Fruit fly (Drosophila melanogaster) whole organism, pupa: ENCODE data around the gene Girdin.
A peak's percentile ranks its signal among the peaks of the same experiment; 100 is the strongest.

Source experiments
- CG10348 ChIP-seq: fragments of 200-800 bp; sonication (Bioruptor generic); IDR thresholded peaks from 2 replicates; pipeline ENCODE4 v1.3.6; 2022; ENCODE audit warnings: missing biosample characterization, missing genetic modification characterization
- CG12605 ChIP-seq: fragments of 200-800 bp; sonication (Bioruptor generic); IDR thresholded peaks from 2 replicates; pipeline ENCODE4 v1.3.6; 2022; ENCODE audit warnings: missing biosample characterization, missing genetic modification characterization
- CG13204 ChIP-seq: fragments of 200-800 bp; sonication (Bioruptor generic); optimal IDR thresholded peaks from 2 replicates; lab custom pipeline; 2018; ENCODE audit warnings: missing biosample characterization, mild to moderate bottlenecking, missing genetic modification characterization, moderate library complexity
- CG14655 ChIP-seq: fragments of 200-800 bp; sonication (Bioruptor generic); optimal IDR thresholded peaks from 3 replicates; lab custom pipeline; 2017; ENCODE audit warnings: mild to moderate bottlenecking, missing biosample characterization, missing genetic modification reagents, missing genetic modification characterization
- CG15710 ChIP-seq: fragments of 200-800 bp; sonication (Bioruptor generic); optimal IDR thresholded peaks from 2 replicates; lab custom pipeline; 2018; ENCODE audit warnings: missing biosample characterization, mild to moderate bottlenecking, missing genetic modification characterization, moderate library complexity
- CG17806 ChIP-seq: fragments of 200-800 bp; sonication (Bioruptor generic); optimal IDR thresholded peaks from 2 replicates; lab custom pipeline; 2018; ENCODE audit warnings: missing biosample characterization, mild to moderate bottlenecking, missing genetic modification characterization, moderate library complexity
- CG32121 ChIP-seq: fragments of 200-800 bp; sonication (Bioruptor generic); IDR thresholded peaks from 2 replicates; pipeline ENCODE4 v1.3.6; 2022; ENCODE audit warnings: missing biosample characterization, missing genetic modification characterization
- CG34367 ChIP-seq: fragments of 200-800 bp; sonication (Bioruptor generic); optimal IDR thresholded peaks from 2 replicates; lab custom pipeline; 2018; ENCODE audit warnings: missing biosample characterization, mild to moderate bottlenecking, missing genetic modification characterization
- CG4496 ChIP-seq: fragments of 200-800 bp; sonication (Bioruptor generic); IDR thresholded peaks from 3 replicates; pipeline ENCODE4 v1.3.6; 2022; ENCODE audit warnings: missing biosample characterization, missing genetic modification characterization
- CG8159 ChIP-seq: fragments of 200-800 bp; sonication (Bioruptor generic); optimal IDR thresholded peaks from 3 replicates; lab custom pipeline; 2018; ENCODE audit warnings: missing biosample characterization, mild to moderate bottlenecking, missing genetic modification characterization, moderate library complexity
- CG8301 ChIP-seq: fragments of 200-800 bp; sonication (Bioruptor generic); optimal IDR thresholded peaks from 2 replicates; lab custom pipeline; 2018; ENCODE audit warnings: missing biosample characterization, mild to moderate bottlenecking, missing genetic modification characterization
- CG9948 ChIP-seq: fragments of 200-800 bp; sonication (Bioruptor generic); optimal IDR thresholded peaks from 2 replicates; lab custom pipeline; 2018; ENCODE audit warnings: missing biosample characterization, mild to moderate bottlenecking, missing genetic modification characterization, moderate library complexity
- D1 ChIP-seq: fragments of 200-800 bp; sonication (Bioruptor generic); optimal IDR thresholded peaks from 2 replicates; lab custom pipeline; 2018; ENCODE audit warnings: missing biosample characterization, mild to moderate bottlenecking, missing genetic modification characterization, moderate library complexity
- EcR ChIP-seq: fragments of 200-800 bp; sonication (Bioruptor generic); optimal IDR thresholded peaks from 3 replicates; lab custom pipeline; 2019; ENCODE audit warnings: missing biosample characterization, missing genetic modification characterization, mild to moderate bottlenecking, moderate library complexity, missing genetic modification reagents
- Ets98B ChIP-seq: fragments of 200-800 bp; sonication (Bioruptor generic); IDR thresholded peaks from 2 replicates; pipeline ENCODE4 v1.3.6; 2022; ENCODE audit warnings: missing biosample characterization, missing genetic modification characterization
- Pif1A ChIP-seq: fragments of 200-800 bp; sonication (Bioruptor generic); optimal IDR thresholded peaks from 3 replicates; lab custom pipeline; 2016; ENCODE audit warnings: missing biosample characterization, missing genetic modification characterization
- Pif1B ChIP-seq: fragments of 200-800 bp; sonication (Bioruptor generic); optimal IDR thresholded peaks from 3 replicates; lab custom pipeline; 2016; ENCODE audit warnings: missing biosample characterization, missing genetic modification characterization
- Snoo ChIP-seq: fragments of 200-800 bp; sonication (Bioruptor generic); optimal IDR thresholded peaks from 3 replicates; lab custom pipeline; 2017; ENCODE audit warnings: missing biosample characterization, mild to moderate bottlenecking, missing genetic modification characterization, inconsistent platforms
- fd96Ca ChIP-seq: fragments of 200-800 bp; sonication (Bioruptor generic); IDR thresholded peaks from 3 replicates; pipeline ENCODE4 v1.3.6; 2022; ENCODE audit warnings: missing biosample characterization, missing genetic modification characterization
- gl ChIP-seq: fragments of 200-800 bp; sonication (Bioruptor generic); optimal IDR thresholded peaks from 2 replicates; lab custom pipeline; 2018; ENCODE audit warnings: missing biosample characterization, mild to moderate bottlenecking, missing genetic modification characterization
- rn ChIP-seq: fragments of 200-800 bp; sonication (Bioruptor generic); IDR thresholded peaks from 2 replicates; pipeline ENCODE4 v1.3.6; 2022; ENCODE audit warnings: missing biosample characterization, missing genetic modification characterization

The Girdin gene

dm6 chr3L:3169107-3169506, 9.6 kb upstream of the Girdin start, which contains the start of the genes CG32278 and CG32281:
CG32278 (plus strand) TSS chr3L:3169286.
CG32281 (plus strand) TSS chr3L:3169375.
- TF ChIP-seq Ets98B (GFP tag; lab: Robert Waterston, UW) (no peak), rn (no peak), CG15710 (tag; lab: Kevin White, UChicago) (no peak), fd96Ca (GFP tag; lab: Robert Waterston, UW) (no peak), CG17806 (tag; lab: Kevin White, UChicago) (no peak), CG10348 (no peak), D1 (tag; lab: Kevin White, UChicago) (no peak), gl (tag; lab: Kevin White, UChicago) (no peak), EcR (GFP tag; lab: Kevin White, UChicago) (no peak), CG4496 (GFP tag; lab: Robert Waterston, UW) (no peak), Snoo (no peak), CG8301 (tag; lab: Kevin White, UChicago) (no peak), CG14655 (GFP tag; lab: Kevin White, UChicago) (no peak), Pif1B (no peak)

- no peak for TF ChIP-seq D1 (tag; lab: Kevin White, UChicago)
- TF ChIP-seq CG8301 (tag; lab: Kevin White, UChicago): no peak
- TF ChIP-seq Snoo: no peak
- TF ChIP-seq CG12605 (GFP tag; lab: Robert Waterston, UW): no peak
- TF ChIP-seq EcR (GFP tag; lab: Kevin White, UChicago): no peak
- no peak for TF ChIP-seq CG10348
- TF ChIP-seq CG32121 (GFP tag; lab: Robert Waterston, UW): no peak
- TF ChIP-seq Ets98B (GFP tag; lab: Robert Waterston, UW): no peak
- TF ChIP-seq Pif1A: no peak
- no peak for TF ChIP-seq gl (tag; lab: Kevin White, UChicago)
- TF ChIP-seq CG17806 (tag; lab: Kevin White, UChicago): no peak
- no peak for TF ChIP-seq CG8159
- TF ChIP-seq Pif1B: no peak
- no peak for TF ChIP-seq CG9948 (tag; lab: Kevin White, UChicago)
- TF ChIP-seq CG4496 (GFP tag; lab: Robert Waterston, UW): no peak
- TF ChIP-seq CG14655 (GFP tag; lab: Kevin White, UChicago): no peak
- no peak for TF ChIP-seq CG34367
- no peak for TF ChIP-seq fd96Ca (GFP tag; lab: Robert Waterston, UW)
- TF ChIP-seq rn: no peak
- TF ChIP-seq CG13204 (GFP tag; lab: Kevin White, UChicago): no peak
- TF ChIP-seq, all 21 proteins: peak for 0
Measured at dm6 chr3L:3172445-3172844, 6.3 kb upstream of the Girdin start, which contains the start of gene CG14963. CG14963 (minus strand) TSS chr3L:3172545.

- TF ChIP-seq CG8159 (no peak), Pif1A (no peak), EcR (GFP tag; lab: Kevin White, UChicago) (no peak), Ets98B (GFP tag; lab: Robert Waterston, UW) (no peak), CG15710 (tag; lab: Kevin White, UChicago) (no peak), CG4496 (GFP tag; lab: Robert Waterston, UW) (no peak), Pif1B (no peak)
Measured at dm6 chr3L:3177872-3178271, 858 bp upstream of the Girdin start.

dm6 chr3L:3179474-3179873, 744 bp downstream of the Girdin start:
- TF ChIP-seq CG32121 (GFP tag; lab: Robert Waterston, UW) (peak; percentile 81), CG17806 (tag; lab: Kevin White, UChicago) (peak; percentile 93), Ets98B (GFP tag; lab: Robert Waterston, UW) (peak; percentile 92), rn (peak; percentile 78), fd96Ca (GFP tag; lab: Robert Waterston, UW) (peak; percentile 92), D1 (tag; lab: Kevin White, UChicago) (no peak), CG34367 (peak; percentile 89), Snoo (peak; percentile 92), CG8159 (peak; percentile 95), EcR (GFP tag; lab: Kevin White, UChicago) (peak; percentile 98), CG12605 (GFP tag; lab: Robert Waterston, UW) (peak; percentile 91), CG15710 (tag; lab: Kevin White, UChicago) (peak; percentile 93), CG14655 (GFP tag; lab: Kevin White, UChicago) (no peak), Pif1A (no peak), gl (tag; lab: Kevin White, UChicago) (peak; percentile 89), CG4496 (GFP tag; lab: Robert Waterston, UW) (peak; percentile 95), CG8301 (tag; lab: Kevin White, UChicago) (peak; percentile 94), Pif1B (peak; percentile 92), CG9948 (tag; lab: Kevin White, UChicago) (peak; percentile 93), CG10348 (peak; percentile 19; the same call in 1 of the 2 replicates), CG13204 (GFP tag; lab: Kevin White, UChicago) (peak; percentile 87)
- TF ChIP-seq, all 21 proteins: peak for 18

- no peak for TF ChIP-seq EcR (GFP tag; lab: Kevin White, UChicago)
- no peak for TF ChIP-seq CG12605 (GFP tag; lab: Robert Waterston, UW)
- no peak for TF ChIP-seq fd96Ca (GFP tag; lab: Robert Waterston, UW)
- TF ChIP-seq CG8159: no peak
Measured at dm6 chr3L:3184104-3184503, 5.4 kb downstream of the Girdin start, which contains the start of gene CG42494. CG42494 (plus strand) TSS chr3L:3184404.

- no peak for TF ChIP-seq fd96Ca (GFP tag; lab: Robert Waterston, UW)
- no peak for TF ChIP-seq CG34367
- TF ChIP-seq Snoo: no peak
- no peak for TF ChIP-seq CG10348
- TF ChIP-seq gl (tag; lab: Kevin White, UChicago): no peak
Measured at dm6 chr3L:3186364-3186763, 7.6 kb downstream of the Girdin start, which contains the start of gene CG32284. CG32284 (plus strand) TSS chr3L:3186664.
